Worm (Caenorhabditis elegans) whole organism, midembryonic: Measurements from ENCODE around the gene klp-18.

Experiments used
- T22C8.4 ChIP-seq: fragments of 200-800 bp; sonication (Bioruptor generic); IDR thresholded peaks from 2 replicates; pipeline ENCODE4 v1.3.6; 2022; ENCODE audit warnings: missing genetic modification characterization, missing compliant biosample characterization
- flt-1 ChIP-seq: fragments of 200-800 bp; sonication (Bioruptor generic); IDR thresholded peaks from 2 replicates; pipeline ENCODE4 v1.3.6; 2022; ENCODE audit warnings: missing genetic modification characterization, missing compliant biosample characterization
- klf-2 ChIP-seq: fragments of 200-800 bp; sonication (Bioruptor generic); conservative IDR thresholded peaks from 2 replicates; pipeline ENCODE4 v1.3.6; 2022; ENCODE audit warnings: missing genetic modification reagents, missing genetic modification characterization, missing compliant biosample characterization
- ztf-29 ChIP-seq: fragments of 200-800 bp; sonication (Bioruptor generic); IDR thresholded peaks from 2 replicates; pipeline ENCODE4 v1.3.6; 2022; ENCODE audit warnings: missing genetic modification reagents, missing genetic modification characterization, missing compliant biosample characterization

- no peak for TF ChIP-seq ztf-29 (GFP tag; lab: Robert Waterston, UW)
- TF ChIP-seq T22C8.4 (GFP tag; lab: Robert Waterston, UW), result no peak
- no peak for TF ChIP-seq klf-2 (GFP tag; lab: Robert Waterston, UW)
- no peak for TF ChIP-seq flt-1 (GFP tag; lab: Robert Waterston, UW)
Measured at ce11 chrIV:7048637-7049245, 8.7 kb downstream of the klp-18 start.
